Worm (Caenorhabditis elegans): ENCODE results near the gene ndg-4.

Gene ndg-4

DNA sequence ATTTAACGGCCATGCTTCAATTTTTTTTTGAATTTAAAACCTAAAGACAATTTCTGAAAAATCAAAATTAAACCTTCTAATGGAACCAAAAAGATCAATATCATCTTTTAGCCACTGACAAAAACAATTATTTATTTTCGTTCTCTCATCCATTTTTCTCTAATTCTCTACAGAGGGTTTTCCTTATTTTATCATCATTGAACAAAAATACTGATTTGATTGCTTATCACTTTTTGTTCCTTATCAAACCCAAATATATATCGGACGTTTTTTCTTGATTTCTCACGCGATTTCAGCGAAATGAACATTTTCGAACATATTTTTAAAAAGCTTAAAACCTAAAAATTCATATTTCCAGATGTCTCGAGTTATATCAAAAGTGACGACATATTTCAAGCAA, 54.1 kb downstream of the ndg-4 start, which contains the start of gene mpc-1:
mpc-1 (plus strand) TSS at position 359 of the 400 bp plus-strand sequence.
- TF ChIP-seq ztf-16 (tag; optimal IDR thresholded peaks at IDR 0.05), result no peak
- TF ChIP-seq elt-4 (tag; optimal IDR thresholded peaks at IDR 0.05), result no peak
- TF ChIP-seq elt-2 (tag; optimal IDR thresholded peaks at IDR 0.05), result peak; percentile 90
- no peak for TF ChIP-seq ceh-34 (tag; optimal IDR thresholded peaks at IDR 0.05)
